Worm (Caenorhabditis elegans) whole organism, L1 larva: Measurements from ENCODE around the gene srg-66.

ENCODE experiments used
- Y116A8C.19 ChIP-seq: sonication (generic microtip); optimal IDR thresholded peaks from 2 replicates; lab custom pipeline; 2016; ENCODE audit warnings: missing compliant biosample characterization, missing genetic modification characterization, borderline replicate concordance
- aha-1 ChIP-seq: fragments of 150-350 bp; optimal IDR thresholded peaks from 2 replicates; lab custom pipeline; 2014; ENCODE audit warnings: missing biosample characterization, missing genetic modification characterization
- ama-1 ChIP-seq: fragments of 150-350 bp; optimal IDR thresholded peaks from 2 replicates; lab custom pipeline; 2014
- ceh-63 ChIP-seq: fragments of 200-800 bp; sonication (Bioruptor generic); optimal IDR thresholded peaks from 2 replicates; lab custom pipeline; 2018; ENCODE audit warnings: mild to moderate bottlenecking, missing genetic modification characterization, missing compliant biosample characterization
- ceh-82 ChIP-seq, 3 experiments: fragments of 150-350 bp in 1 of 3; sonication (generic microtip) in 2 of 3; optimal IDR thresholded peaks; 2 replicates each; lab custom pipeline; 2014 to 2017; ENCODE audit warnings: missing biosample characterization in 3 of 3, missing genetic modification characterization in 3 of 3
- ceh-90 ChIP-seq: sonication (generic microtip); optimal IDR thresholded peaks from 2 replicates; lab custom pipeline; 2016; ENCODE audit warnings: missing genetic modification characterization, missing compliant biosample characterization
- dpl-1 ChIP-seq, 3 experiments: fragments of 150-350 bp in 2 of 3; sonication (generic microtip) in 1 of 3; optimal IDR thresholded peaks; 2 replicates each; lab custom pipeline; 2014 to 2017; ENCODE audit warnings: missing biosample characterization in 3 of 3, missing genetic modification characterization in 3 of 3, missing genetic modification reagents in 3 of 3
- dsc-1 ChIP-seq: sonication (generic microtip); optimal IDR thresholded peaks from 2 replicates; lab custom pipeline; 2016; ENCODE audit warnings: mild to moderate bottlenecking, missing genetic modification characterization, missing compliant biosample characterization
- efl-1 ChIP-seq, 4 experiments: fragments of 150-350 bp; optimal IDR thresholded peaks in 3 of 4; peaks in 1 of 4; 1 replicate in 1 of 4; 2 replicates in 3 of 4; lab custom pipeline; 2014; ENCODE audit warnings: missing biosample characterization in 2 of 4, missing genetic modification characterization in 2 of 4, missing genetic modification reagents in 2 of 4
- efl-3 ChIP-seq: fragments of 200-800 bp; sonication (Bioruptor generic); optimal IDR thresholded peaks from 2 replicates; lab custom pipeline; 2018; ENCODE audit warnings: mild to moderate bottlenecking, missing genetic modification characterization, missing compliant biosample characterization
- egl-13 ChIP-seq: sonication (generic microtip); optimal IDR thresholded peaks from 2 replicates; lab custom pipeline; 2016; ENCODE audit warnings: missing genotype, missing genetic modification reagents, missing genetic modification characterization, missing compliant biosample characterization
- egl-27 ChIP-seq, 2 experiments: fragments of 150-350 bp in 1 of 2; sonication (generic microtip); optimal IDR thresholded peaks; 3 replicates each; lab custom pipeline; 2017 to 2018; ENCODE audit warnings: missing biosample characterization in 2 of 2, missing genetic modification characterization in 2 of 2, missing genetic modification reagents in 2 of 2
- elt-2 ChIP-seq: sonication (generic microtip); optimal IDR thresholded peaks from 2 replicates; lab custom pipeline; 2016; ENCODE audit warnings: missing genetic modification characterization, mild to moderate bottlenecking, inconsistent platforms, missing compliant biosample characterization, missing genetic modification reagents
- elt-3 ChIP-seq, 6 experiments: fragments of 150-350 bp in 1 of 6; sonication (generic microtip); optimal IDR thresholded peaks; 2 replicates each; lab custom pipeline; 2017 to 2018; ENCODE audit warnings: missing biosample characterization in 6 of 6, missing genetic modification characterization in 6 of 6, inconsistent platforms in 1 of 6
- ets-5 ChIP-seq: fragments of 200-800 bp; sonication (Bioruptor generic); IDR thresholded peaks from 2 replicates; pipeline ENCODE4 v1.3.6; 2022; ENCODE audit warnings: missing genetic modification characterization, missing compliant biosample characterization
- grh-1 ChIP-seq: fragments of 200-800 bp; sonication (Bioruptor generic); IDR thresholded peaks from 2 replicates; pipeline ENCODE4 v1.3.6; 2022; ENCODE audit warnings: missing genetic modification reagents, missing genetic modification characterization, missing compliant biosample characterization
- hpl-2 ChIP-seq: fragments of 150-350 bp; optimal IDR thresholded peaks from 2 replicates; lab custom pipeline; 2014; ENCODE audit warnings: missing biosample characterization, missing genetic modification reagents, missing genetic modification characterization
- irx-1 ChIP-seq: sonication (generic microtip); optimal IDR thresholded peaks from 2 replicates; lab custom pipeline; 2016; ENCODE audit warnings: missing genetic modification characterization, missing compliant biosample characterization
- isw-1 ChIP-seq: fragments of 200-800 bp; sonication (Bioruptor generic); IDR thresholded peaks from 2 replicates; pipeline ENCODE4 v1.3.6; 2022; ENCODE audit warnings: missing genetic modification characterization, missing compliant biosample characterization
- lin-14 ChIP-seq: fragments of 200-800 bp; sonication (Bioruptor generic); optimal IDR thresholded peaks from 2 replicates; lab custom pipeline; 2018; ENCODE audit warnings: mild to moderate bottlenecking, missing genetic modification characterization, moderate library complexity, missing compliant biosample characterization
- lin-15B ChIP-seq: fragments of 150-350 bp; sonication (generic microtip); optimal IDR thresholded peaks from 3 replicates; lab custom pipeline; 2014; ENCODE audit warnings: missing biosample characterization, missing genetic modification characterization
- lin-35 ChIP-seq, 2 experiments: fragments of 150-350 bp; optimal IDR thresholded peaks; 2 replicates each; lab custom pipeline; 2014; ENCODE audit warnings: missing biosample characterization in 2 of 2, missing genetic modification characterization in 2 of 2, missing genetic modification reagents in 2 of 2
- lin-39 ChIP-seq: fragments of 150-350 bp; optimal IDR thresholded peaks from 2 replicates; lab custom pipeline; 2014; ENCODE audit warnings: missing biosample characterization, missing genetic modification reagents, missing genetic modification characterization
- lsy-2 ChIP-seq, 2 experiments: fragments of 150-350 bp; optimal IDR thresholded peaks; 2 replicates each; lab custom pipeline; 2014; ENCODE audit warnings: missing biosample characterization in 2 of 2, missing genetic modification characterization in 2 of 2
- mab-9 ChIP-seq: fragments of 200-800 bp; sonication (Bioruptor generic); IDR thresholded peaks from 2 replicates; pipeline ENCODE4 v1.3.6; 2022; ENCODE audit warnings: missing genetic modification reagents, missing genetic modification characterization, missing compliant biosample characterization
- nhr-11 ChIP-seq: fragments of 150-350 bp; optimal IDR thresholded peaks from 2 replicates; lab custom pipeline; 2014; ENCODE audit warnings: missing biosample characterization, missing genetic modification characterization
- nhr-12 ChIP-seq: sonication (generic microtip); optimal IDR thresholded peaks from 2 replicates; lab custom pipeline; 2017; ENCODE audit warnings: missing biosample characterization, missing genetic modification characterization
- nhr-20 ChIP-seq: sonication (generic microtip); optimal IDR thresholded peaks from 2 replicates; lab custom pipeline; 2016; ENCODE audit warnings: mild to moderate bottlenecking, missing genetic modification characterization, missing compliant biosample characterization
- nhr-28 ChIP-seq: fragments of 150-350 bp; optimal IDR thresholded peaks from 2 replicates; lab custom pipeline; 2014; ENCODE audit warnings: missing biosample characterization, missing genetic modification characterization
- nhr-47 ChIP-seq: sonication (generic microtip); optimal IDR thresholded peaks from 2 replicates; lab custom pipeline; 2016; ENCODE audit warnings: mild to moderate bottlenecking, missing genetic modification characterization, moderate library complexity, missing compliant biosample characterization
- nhr-71 ChIP-seq: sonication (generic microtip); optimal IDR thresholded peaks from 2 replicates; lab custom pipeline; 2016; ENCODE audit warnings: mild to moderate bottlenecking, missing genetic modification characterization, moderate library complexity, missing compliant biosample characterization
- nhr-77 ChIP-seq: fragments of 150-350 bp; optimal IDR thresholded peaks from 2 replicates; lab custom pipeline; 2014; ENCODE audit warnings: missing biosample characterization, missing genetic modification characterization
- nhr-84 ChIP-seq: sonication (generic microtip); optimal IDR thresholded peaks from 2 replicates; lab custom pipeline; 2017; ENCODE audit warnings: missing biosample characterization, missing genetic modification characterization
- nhr-85 ChIP-seq: sonication (generic microtip); peaks from one replicate; lab custom pipeline; 2016; ENCODE audit warnings: missing genetic modification characterization, inconsistent platforms, missing compliant biosample characterization
- nhr-90 ChIP-seq: sonication (generic microtip); optimal IDR thresholded peaks from 2 replicates; lab custom pipeline; 2016; ENCODE audit warnings: mild to moderate bottlenecking, missing genetic modification characterization, missing compliant biosample characterization; ENCODE audit not compliant: poor library complexity
- pax-3 ChIP-seq: fragments of 200-800 bp; sonication (Bioruptor generic); optimal IDR thresholded peaks from 2 replicates; lab custom pipeline; 2018; ENCODE audit warnings: mild to moderate bottlenecking, missing genetic modification characterization, moderate library complexity, missing compliant biosample characterization
- skn-1 ChIP-seq: fragments of 150-350 bp; optimal IDR thresholded peaks from 2 replicates; lab custom pipeline; 2014; ENCODE audit warnings: missing biosample characterization, missing genetic modification characterization
- sox-4 ChIP-seq: sonication (generic microtip); optimal IDR thresholded peaks from 2 replicates; lab custom pipeline; 2016; ENCODE audit warnings: missing genetic modification characterization, missing compliant biosample characterization
- sup-37 ChIP-seq: fragments of 200-800 bp; sonication (Bioruptor generic); optimal IDR thresholded peaks from 2 replicates; lab custom pipeline; 2018; ENCODE audit warnings: mild to moderate bottlenecking, missing genetic modification characterization, missing compliant biosample characterization
- swsn-7 ChIP-seq: sonication (generic microtip); optimal IDR thresholded peaks from 2 replicates; lab custom pipeline; 2016; ENCODE audit warnings: missing genetic modification characterization, missing compliant biosample characterization
- tlp-1 ChIP-seq: fragments of 150-350 bp; optimal IDR thresholded peaks from 2 replicates; lab custom pipeline; 2014; ENCODE audit warnings: missing biosample characterization, missing genetic modification characterization
- unc-130 ChIP-seq: fragments of 150-350 bp; optimal IDR thresholded peaks from 2 replicates; lab custom pipeline; 2017; ENCODE audit warnings: missing biosample characterization, missing genetic modification characterization, inconsistent platforms
- unc-62 ChIP-seq: fragments of 150-350 bp; optimal IDR thresholded peaks from 2 replicates; lab custom pipeline; 2014; ENCODE audit warnings: missing biosample characterization, missing genetic modification reagents, missing genetic modification characterization
- unc-98 ChIP-seq: fragments of 200-800 bp; sonication (Bioruptor generic); IDR thresholded peaks from 2 replicates; pipeline ENCODE4 v1.3.6; 2022; ENCODE audit warnings: missing genetic modification characterization, missing compliant biosample characterization
- xbp-1 ChIP-seq: sonication (generic microtip); optimal IDR thresholded peaks from 2 replicates; lab custom pipeline; 2016; ENCODE audit warnings: missing genetic modification characterization, missing compliant biosample characterization
- zag-1 ChIP-seq: fragments of 150-350 bp; optimal IDR thresholded peaks from 2 replicates; lab custom pipeline; 2014; ENCODE audit warnings: missing biosample characterization, missing genetic modification characterization
- ztf-11 ChIP-seq, 2 experiments: sonication (generic microtip); optimal IDR thresholded peaks; 2 replicates each; lab custom pipeline; 2016 to 2017; ENCODE audit warnings: missing genetic modification characterization in 2 of 2, missing biosample characterization in 1 of 2, missing compliant biosample characterization in 1 of 2

Gene srg-66

DNA sequence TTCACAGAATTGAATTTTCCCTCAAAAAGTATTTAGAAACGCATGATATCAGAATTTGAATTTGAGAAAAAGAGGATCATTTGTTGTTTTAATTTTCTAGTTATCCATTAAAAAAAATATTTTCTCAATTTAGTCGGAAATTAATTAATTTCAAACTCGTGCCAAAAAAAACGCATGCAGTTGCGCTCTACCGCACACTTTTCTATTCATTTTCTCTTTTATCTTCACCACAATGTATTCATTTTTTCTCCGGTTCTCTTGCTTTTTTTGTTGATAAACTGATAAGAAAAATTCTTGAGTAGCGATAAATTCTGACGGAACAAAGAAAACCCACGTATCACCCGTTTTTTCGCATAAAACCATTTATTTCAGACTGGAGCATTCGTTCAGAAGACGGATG is 49.2 kb downstream of the srg-66 start, which contains the start of gene acl-6 (continued):
- TF ChIP-seq pax-3 (tag; lab: Kevin White, UChicago) (no peak), swsn-7 (tag; lab: Kevin White, UChicago) (peak; percentile 11), nhr-85 (peak; percentile 61), dsc-1 (tag; lab: Kevin White, UChicago) (no peak), nhr-47 (tag; lab: Kevin White, UChicago) (peak; percentile 37), unc-98 (GFP tag; lab: Robert Waterston, UW) (no peak), ceh-63 (no peak), unc-130 (tag; lab: Kevin White, UChicago) (no peak), lin-15B (tag; lab: Kevin White, UChicago) (no peak), ets-5 (no peak), ama-1 (lab: Kevin White, UChicago) (no peak), lsy-2 (tag; optimal IDR thresholded peaks at IDR 0.05; lab: Kevin White, UChicago) (peak; percentile 44 to 76), nhr-84 (tag; lab: Kevin White, UChicago) (no peak), elt-3 (tag; optimal IDR thresholded peaks at IDR 0.05; lab: Kevin White, UChicago) (peak in 4 of 6 experiments; percentile 39 to 79 (median 68)), lin-14 (peak; percentile 59), isw-1 (GFP tag; lab: Robert Waterston, UW) (no peak), efl-1 (optimal IDR thresholded peaks at IDR 0.05; lab: Kevin White, UChicago) (peak; percentile 48 to 90), efl-1 (GFP tag; optimal IDR thresholded peaks at IDR 0.05 in 1 of 2; lab: Kevin White, UChicago) (peak; percentile 89 to 99), egl-27 (tag; optimal IDR thresholded peaks at IDR 0.05; lab: Kevin White, UChicago) (no peak), nhr-28 (no peak), lin-39 (tag; lab: Kevin White, UChicago) (no peak), efl-3 (GFP tag; lab: Kevin White, UChicago) (no peak), tlp-1 (tag; lab: Kevin White, UChicago) (no peak), dpl-1 (GFP tag; optimal IDR thresholded peaks at IDR 0.05; lab: Kevin White, UChicago) (peak; percentile 85 to 91 (median 91)), lin-35 (GFP tag; optimal IDR thresholded peaks at IDR 0.05; lab: Kevin White, UChicago) (peak; percentile 88 to 96), nhr-71 (tag; lab: Kevin White, UChicago) (peak; percentile 59), Y116A8C.19 (no peak), nhr-90 (peak; percentile 64), nhr-20 (peak; percentile 80), elt-2 (tag; lab: Kevin White, UChicago) (peak; percentile 97), xbp-1 (tag; lab: Kevin White, UChicago) (peak; percentile 16), zag-1 (tag; lab: Kevin White, UChicago) (no peak), ztf-11 (tag; optimal IDR thresholded peaks at IDR 0.05; lab: Kevin White, UChicago) (no peak), skn-1 (peak; percentile 3), unc-62 (GFP tag; lab: Kevin White, UChicago) (no peak), irx-1 (tag; lab: Kevin White, UChicago) (no peak), mab-9 (GFP tag; lab: Robert Waterston, UW) (no peak)

DNA sequence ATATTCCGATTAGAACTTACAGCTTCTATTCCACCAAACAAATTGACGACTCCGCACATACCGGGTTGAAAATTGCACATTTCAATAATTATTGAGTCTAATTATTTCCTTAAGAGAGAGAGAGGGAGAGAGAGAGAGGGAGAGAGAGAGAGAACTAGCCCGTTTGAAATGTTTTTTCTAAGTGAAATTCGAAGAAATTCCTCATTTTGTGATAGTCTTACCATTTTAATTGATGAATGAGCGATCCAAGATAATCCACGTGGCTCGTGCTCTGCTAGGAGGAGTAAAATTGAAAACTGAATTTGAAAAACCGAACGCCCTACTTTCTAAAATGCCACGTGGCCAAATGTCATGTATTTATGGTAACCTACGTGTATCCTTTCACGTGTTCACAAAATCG is 49.7 kb downstream of the srg-66 start, which contains the start of gene F08F3.8:
F08F3.8 (minus strand) TSS at position 101 of the 400 bp plus-strand sequence.
- TF ChIP-seq nhr-77 (tag; lab: Kevin White, UChicago) = no peak
- no peak for TF ChIP-seq elt-3 (tag; optimal IDR thresholded peaks at IDR 0.05; lab: Kevin White, UChicago)
- TF ChIP-seq ceh-82 (tag; optimal IDR thresholded peaks at IDR 0.05; lab: Kevin White, UChicago) = no peak
- TF ChIP-seq sox-4 (tag; lab: Kevin White, UChicago) = no peak
- TF ChIP-seq grh-1 (GFP tag; lab: Robert Waterston, UW) = no peak
- no peak for TF ChIP-seq nhr-20
- no peak for TF ChIP-seq aha-1 (tag; lab: Kevin White, UChicago)
- no peak for TF ChIP-seq ceh-63
- TF ChIP-seq nhr-47 (tag; lab: Kevin White, UChicago) = no peak
- no peak for TF ChIP-seq irx-1 (tag; lab: Kevin White, UChicago)
- no peak for TF ChIP-seq Y116A8C.19
- no peak for TF ChIP-seq tlp-1 (tag; lab: Kevin White, UChicago)
- no peak for TF ChIP-seq hpl-2 (GFP tag; lab: Kevin White, UChicago)
- no peak for TF ChIP-seq dpl-1 (GFP tag; optimal IDR thresholded peaks at IDR 0.05; lab: Kevin White, UChicago)
- TF ChIP-seq ceh-90 (tag; lab: Kevin White, UChicago) = no peak
- no peak for TF ChIP-seq nhr-12
- no peak for TF ChIP-seq egl-13 (tag; lab: Kevin White, UChicago)
- no peak for TF ChIP-seq nhr-11
- no peak for TF ChIP-seq sup-37 (GFP tag; lab: Kevin White, UChicago)
- no peak for TF ChIP-seq xbp-1 (tag; lab: Kevin White, UChicago)
